Worm (Caenorhabditis elegans) whole organism, L2 larva: ENCODE results near the gene R02E4.2.
A peak's percentile ranks its signal among the peaks of the same experiment; 100 is the strongest.

Source experiments
- F13H6.1 ChIP-seq: sonication (generic microtip); optimal IDR thresholded peaks from 2 replicates; lab custom pipeline; 2016; ENCODE audit warnings: missing genetic modification characterization, missing compliant biosample characterization
- R02D3.7 ChIP-seq: fragments of 150-350 bp; optimal IDR thresholded peaks from 2 replicates; lab custom pipeline; 2014; ENCODE audit warnings: missing biosample characterization, missing genetic modification characterization
- ZK546.5 ChIP-seq: sonication (generic microtip); optimal IDR thresholded peaks from 2 replicates; lab custom pipeline; 2017; ENCODE audit warnings: missing biosample characterization, missing genetic modification characterization
- alr-1 ChIP-seq: fragments of 150-350 bp; optimal IDR thresholded peaks from 2 replicates; lab custom pipeline; 2014; ENCODE audit warnings: missing biosample characterization, missing genetic modification characterization
- ama-1 ChIP-seq: fragments of 150-350 bp; optimal IDR thresholded peaks from 2 replicates; lab custom pipeline; 2018; ENCODE audit warnings: inconsistent platforms
- blmp-1 ChIP-seq: sonication (generic microtip); optimal IDR thresholded peaks from 2 replicates; lab custom pipeline; 2017; ENCODE audit warnings: missing genetic modification characterization, mild to moderate bottlenecking, missing compliant biosample characterization, antibody characterized with exemption, moderate library complexity; ENCODE audit not compliant: insufficient read depth
- ceh-16 ChIP-seq: fragments of 150-350 bp; optimal IDR thresholded peaks from 2 replicates; lab custom pipeline; 2014; ENCODE audit warnings: missing biosample characterization, missing genetic modification characterization
- ceh-82 ChIP-seq: fragments of 150-350 bp; optimal IDR thresholded peaks from 2 replicates; lab custom pipeline; 2014; ENCODE audit warnings: missing biosample characterization, missing genetic modification characterization
- dmd-4 ChIP-seq: sonication (generic microtip); optimal IDR thresholded peaks from 2 replicates; lab custom pipeline; 2017; ENCODE audit warnings: missing biosample characterization, missing genetic modification characterization
- egl-27 ChIP-seq: sonication (generic microtip); optimal IDR thresholded peaks from 3 replicates; lab custom pipeline; 2017; ENCODE audit warnings: missing biosample characterization, missing genetic modification reagents, missing genetic modification characterization
- elt-1 ChIP-seq: fragments of 150-350 bp; optimal IDR thresholded peaks from 2 replicates; lab custom pipeline; 2014; ENCODE audit warnings: missing biosample characterization, missing genetic modification characterization
- elt-3 ChIP-seq: sonication (generic microtip); optimal IDR thresholded peaks from 2 replicates; lab custom pipeline; 2017; ENCODE audit warnings: missing biosample characterization, missing genetic modification characterization
- gmeb-1 ChIP-seq: fragments of 150-350 bp; optimal IDR thresholded peaks from 2 replicates; lab custom pipeline; 2014; ENCODE audit warnings: missing biosample characterization, missing genetic modification characterization
- lin-11 ChIP-seq: fragments of 150-350 bp; sonication (generic microtip); optimal IDR thresholded peaks from 2 replicates; lab custom pipeline; 2014; ENCODE audit warnings: missing biosample characterization, missing genetic modification characterization, inconsistent platforms, mixed read lengths
- mab-5 ChIP-seq: fragments of 150-350 bp; optimal IDR thresholded peaks from 2 replicates; lab custom pipeline; 2014; ENCODE audit warnings: missing biosample characterization, missing genetic modification characterization
- mbf-1 ChIP-seq: sonication (generic microtip); optimal IDR thresholded peaks from 2 replicates; lab custom pipeline; 2017; ENCODE audit warnings: missing biosample characterization, missing genetic modification characterization
- mdl-1 ChIP-seq, 2 experiments: fragments of 150-350 bp in 1 of 2; sonication (generic microtip) in 1 of 2; optimal IDR thresholded peaks; 2 replicates each; lab custom pipeline; 2017; ENCODE audit warnings: missing biosample characterization in 2 of 2, missing genetic modification characterization in 2 of 2
- nhr-10 ChIP-seq: sonication (generic microtip); optimal IDR thresholded peaks from 2 replicates; lab custom pipeline; 2017; ENCODE audit warnings: missing biosample characterization, missing genetic modification characterization
- nhr-11 ChIP-seq: fragments of 150-350 bp; optimal IDR thresholded peaks from 2 replicates; lab custom pipeline; 2014; ENCODE audit warnings: missing biosample characterization, missing genetic modification characterization
- nhr-21 ChIP-seq: fragments of 150-350 bp; optimal IDR thresholded peaks from 2 replicates; lab custom pipeline; 2014; ENCODE audit warnings: missing biosample characterization, missing genetic modification characterization
- nhr-23 ChIP-seq: fragments of 150-350 bp; optimal IDR thresholded peaks from 2 replicates; lab custom pipeline; 2014; ENCODE audit warnings: missing biosample characterization, missing genetic modification reagents, missing genetic modification characterization
- nhr-25 ChIP-seq: fragments of 150-350 bp; sonication (generic microtip); optimal IDR thresholded peaks from 3 replicates; lab custom pipeline; 2014; ENCODE audit warnings: missing biosample characterization, missing genetic modification characterization
- nhr-77 ChIP-seq: fragments of 150-350 bp; optimal IDR thresholded peaks from 2 replicates; lab custom pipeline; 2014; ENCODE audit warnings: missing biosample characterization, missing genetic modification characterization
- sem-4 ChIP-seq: fragments of 150-350 bp; optimal IDR thresholded peaks from 2 replicates; lab custom pipeline; 2014; ENCODE audit warnings: missing biosample characterization, missing genetic modification reagents, missing genetic modification characterization
- skn-1 ChIP-seq: sonication (generic microtip); optimal IDR thresholded peaks from 2 replicates; lab custom pipeline; 2017; ENCODE audit warnings: missing biosample characterization, missing genetic modification characterization
- snpc-4 ChIP-seq: fragments of 150-350 bp; optimal IDR thresholded peaks from 2 replicates; lab custom pipeline; 2014; ENCODE audit warnings: missing biosample characterization, missing genetic modification characterization
- unc-39 ChIP-seq: fragments of 150-350 bp; optimal IDR thresholded peaks from 2 replicates; lab custom pipeline; 2014; ENCODE audit warnings: missing biosample characterization, missing genetic modification characterization
- unc-55 ChIP-seq: fragments of 150-350 bp; sonication (generic microtip); optimal IDR thresholded peaks from 3 replicates; lab custom pipeline; 2014; ENCODE audit warnings: missing biosample characterization, missing genetic modification reagents, missing genetic modification characterization
- unc-62 ChIP-seq: fragments of 150-350 bp; optimal IDR thresholded peaks from 2 replicates; lab custom pipeline; 2014; ENCODE audit warnings: missing biosample characterization, missing genetic modification reagents, missing genetic modification characterization
- ztf-1 ChIP-seq: fragments of 200-800 bp; sonication (Bioruptor generic); conservative IDR thresholded peaks from 2 replicates; pipeline ENCODE4 v1.3.6; 2022; ENCODE audit warnings: missing genetic modification characterization, missing compliant biosample characterization
- ztf-4 ChIP-seq: fragments of 150-350 bp; optimal IDR thresholded peaks from 2 replicates; lab custom pipeline; 2014; ENCODE audit warnings: missing biosample characterization, missing genetic modification characterization

R02E4.2 gene

ce11 chrX:4101213-4101612, 6.0 kb upstream of the R02E4.2 start:
- TF ChIP-seq ceh-82 (tag; lab: Kevin White, UChicago) (no peak), nhr-25 (no peak), ama-1 (lab: Kevin White, UChicago) (peak; percentile 52)

ce11 chrX:4102075-4102598, 5.1 kb upstream of the R02E4.2 start, which contains the start of gene R02E4.3:
Gene R02E4.3, minus strand, starts transcription at chrX:4102125.
- TF ChIP-seq F13H6.1 (tag; lab: Kevin White, UChicago) (peak; percentile 45), unc-55 (GFP tag; lab: Kevin White, UChicago) (no peak), unc-39 (no peak), nhr-21 (peak; percentile 82), nhr-25 (peak; percentile 81), blmp-1 (tag; lab: Kevin White, UChicago) (peak; percentile 5)

- TF ChIP-seq lin-11: no peak
- TF ChIP-seq ceh-82 (tag; lab: Kevin White, UChicago): no peak
- peak; percentile 85 for TF ChIP-seq snpc-4 (tag; lab: Kevin White, UChicago)
- TF ChIP-seq, all 48 proteins: peak for 1
Measured at ce11 chrX:4103071-4103470, 4.2 kb upstream of the R02E4.2 start.

- no peak for TF ChIP-seq nhr-23 (tag; lab: Kevin White, UChicago)
- TF ChIP-seq lin-11: no peak
- no peak for TF ChIP-seq nhr-25
- no peak for TF ChIP-seq elt-3
- no peak for TF ChIP-seq ZK546.5 (tag; lab: Kevin White, UChicago)
- no peak for TF ChIP-seq nhr-10 (tag; lab: Kevin White, UChicago)
- no peak for TF ChIP-seq unc-39
- TF ChIP-seq skn-1 (tag; lab: Kevin White, UChicago): no peak
- no peak for TF ChIP-seq dmd-4 (tag; lab: Kevin White, UChicago)
- no peak for TF ChIP-seq mab-5 (tag; lab: Kevin White, UChicago)
- TF ChIP-seq mdl-1 (tag; optimal IDR thresholded peaks at IDR 0.05; lab: Kevin White, UChicago): no peak
- TF ChIP-seq mbf-1 (tag; lab: Kevin White, UChicago): no peak
- TF ChIP-seq nhr-77 (tag; lab: Kevin White, UChicago): no peak
- no peak for TF ChIP-seq egl-27 (tag; lab: Kevin White, UChicago)
- TF ChIP-seq gmeb-1 (tag; lab: Kevin White, UChicago): no peak
- no peak for TF ChIP-seq ztf-4 (tag; lab: Kevin White, UChicago)
Measured at ce11 chrX:4104435-4104834, 2.8 kb upstream of the R02E4.2 start, which contains the start of gene R02E4.1. Gene R02E4.1, minus strand, starts transcription at chrX:4104535.

ce11 chrX:4109970-4110369, 2.7 kb downstream of the R02E4.2 start:
- TF ChIP-seq nhr-21 (peak; percentile 35), sem-4 (no peak), snpc-4 (tag; lab: Kevin White, UChicago) (no peak), ztf-4 (tag; lab: Kevin White, UChicago) (no peak), ama-1 (lab: Kevin White, UChicago) (peak; percentile 9), mbf-1 (tag; lab: Kevin White, UChicago) (no peak), F13H6.1 (tag; lab: Kevin White, UChicago) (peak; percentile 10), ztf-1 (GFP tag; lab: Robert Waterston, UW) (no peak)
- TF ChIP-seq, all 48 proteins: peak for 3

ce11 chrX:4111416-4111815, 4.2 kb downstream of the R02E4.2 start, which contains the start of gene F09F9.2:
Gene F09F9.2, minus strand, starts transcription at chrX:4111440.
- TF ChIP-seq alr-1 (no peak), egl-27 (tag; lab: Kevin White, UChicago) (no peak), nhr-21 (peak; percentile 18), elt-1 (tag; lab: Kevin White, UChicago) (no peak), nhr-11 (no peak), unc-62 (GFP tag; lab: Kevin White, UChicago) (no peak), R02D3.7 (tag; lab: Kevin White, UChicago) (no peak), ceh-16 (tag; lab: Kevin White, UChicago) (no peak)
